Worm (Caenorhabditis elegans) whole organism, early embryonic: ENCODE data around the gene scav-2.

Source experiments
- B0310.2 ChIP-seq: sonication (generic microtip); optimal IDR thresholded peaks from 2 replicates; lab custom pipeline; 2016; ENCODE audit warnings: mild to moderate bottlenecking, missing genetic modification characterization, missing compliant biosample characterization
- F13C5.2 ChIP-seq: sonication (generic microtip); optimal IDR thresholded peaks from 2 replicates; lab custom pipeline; 2017; ENCODE audit warnings: mild to moderate bottlenecking, missing genetic modification characterization, inconsistent platforms, missing compliant biosample characterization
- ama-1 ChIP-seq: fragments of 150-350 bp; optimal IDR thresholded peaks from 2 replicates; lab custom pipeline; 2014
- ets-7 ChIP-seq: sonication (generic microtip); optimal IDR thresholded peaks from 2 replicates; lab custom pipeline; 2016; ENCODE audit warnings: missing genotype, missing genetic modification characterization, missing compliant biosample characterization
- flt-1 ChIP-seq: fragments of 200-800 bp; sonication (Bioruptor generic); IDR thresholded peaks from 2 replicates; pipeline ENCODE4 v1.3.6; 2022; ENCODE audit warnings: missing genetic modification characterization, missing compliant biosample characterization
- pes-1 ChIP-seq: fragments of 200-800 bp; sonication (Bioruptor generic); IDR thresholded peaks from 2 replicates; pipeline ENCODE4 v1.3.6; 2022; ENCODE audit warnings: missing genetic modification reagents, missing genetic modification characterization, missing compliant biosample characterization
- scrt-1 ChIP-seq: fragments of 200-800 bp; sonication (Bioruptor generic); IDR thresholded peaks from 2 replicates; pipeline ENCODE4 v1.3.6; 2022; ENCODE audit warnings: missing genetic modification characterization, missing compliant biosample characterization
- tra-4 ChIP-seq: sonication (generic microtip); optimal IDR thresholded peaks from 2 replicates; lab custom pipeline; 2017; ENCODE audit warnings: missing genetic modification characterization, missing compliant biosample characterization

DNA sequence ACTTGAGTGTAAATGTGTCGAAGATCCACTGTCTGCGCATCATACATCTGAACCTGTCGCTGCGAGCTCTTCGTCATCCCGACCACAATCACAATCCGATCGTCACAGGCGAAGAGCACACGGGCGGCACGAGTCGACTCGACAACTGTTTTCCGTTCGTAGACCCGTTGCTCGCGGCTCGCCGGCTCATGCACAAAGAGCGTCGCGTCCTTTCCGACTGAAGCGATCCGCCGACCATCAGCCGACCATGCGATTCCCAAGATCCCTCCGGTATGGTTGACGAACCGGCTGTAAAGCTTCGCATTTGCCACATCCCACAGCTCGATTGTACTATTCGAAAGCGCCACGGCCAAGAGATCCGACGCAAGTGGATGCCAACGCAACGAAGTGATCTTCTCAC, 36.7 kb downstream of the scav-2 start:
- TF ChIP-seq tra-4 (tag; lab: Kevin White, UChicago) = no peak
- TF ChIP-seq ama-1 (lab: Kevin White, UChicago) = no peak
- no peak for TF ChIP-seq ets-7 (tag; lab: Kevin White, UChicago)
- TF ChIP-seq B0310.2 (tag; lab: Kevin White, UChicago) = no peak
- no peak for TF ChIP-seq F13C5.2
- TF ChIP-seq scrt-1 (GFP tag; lab: Robert Waterston, UW) = no peak
- no peak for TF ChIP-seq flt-1 (GFP tag; lab: Robert Waterston, UW)
- TF ChIP-seq pes-1 (GFP tag; lab: Robert Waterston, UW) = no peak
